Fruit fly (Drosophila melanogaster) whole organism, embryonic: Measurements from ENCODE around the gene Pde11.

Source experiments
- CG10366 ChIP-seq: fragments of 200-800 bp; sonication (Bioruptor generic); IDR thresholded peaks from 2 replicates; pipeline ENCODE4 v1.3.6; 2022; ENCODE audit warnings: missing biosample characterization, missing genetic modification characterization
- CG10431 ChIP-seq: fragments of 200-800 bp; sonication (Bioruptor generic); optimal IDR thresholded peaks from 3 replicates; lab custom pipeline; 2018; ENCODE audit warnings: missing biosample characterization, mild to moderate bottlenecking, missing genetic modification characterization
- CG10462 ChIP-seq: fragments of 200-800 bp; sonication (Bioruptor generic); optimal IDR thresholded peaks from 2 replicates; lab custom pipeline; 2016; ENCODE audit warnings: missing biosample characterization, missing genetic modification characterization
- CG11560 ChIP-seq: fragments of 200-800 bp; sonication (Bioruptor generic); IDR thresholded peaks from 3 replicates; pipeline ENCODE4 v1.3.6; 2022; ENCODE audit warnings: missing biosample characterization, missing genetic modification characterization
- CG12155 ChIP-seq: fragments of 200-800 bp; sonication (Bioruptor generic); optimal IDR thresholded peaks from 3 replicates; lab custom pipeline; 2016; ENCODE audit warnings: missing biosample characterization, missing genetic modification characterization
- CG12659 ChIP-seq: fragments of 200-800 bp; sonication (Bioruptor generic); optimal IDR thresholded peaks from 3 replicates; lab custom pipeline; 2017; ENCODE audit warnings: mild to moderate bottlenecking, missing biosample characterization, missing genetic modification reagents, missing genetic modification characterization
- CG12769 ChIP-seq: fragments of 200-800 bp; sonication (Bioruptor generic); optimal IDR thresholded peaks from 2 replicates; lab custom pipeline; 2019; ENCODE audit warnings: missing biosample characterization, mild to moderate bottlenecking, missing genetic modification characterization, moderate library complexity
- CG31365 ChIP-seq: fragments of 200-800 bp; sonication (Bioruptor generic); optimal IDR thresholded peaks from 2 replicates; lab custom pipeline; 2018; ENCODE audit warnings: missing biosample characterization, mild to moderate bottlenecking, missing genetic modification characterization
- CG34422 ChIP-seq: fragments of 200-800 bp; sonication (Bioruptor generic); IDR thresholded peaks from 3 replicates; pipeline ENCODE4 v1.3.6; 2022; ENCODE audit warnings: missing biosample characterization, missing genetic modification characterization
- CG4404 ChIP-seq: fragments of 200-800 bp; sonication (Bioruptor generic); IDR thresholded peaks from 2 replicates; pipeline ENCODE4 v1.3.6; 2022; ENCODE audit warnings: missing biosample characterization, missing genetic modification characterization
- CG6813 ChIP-seq: fragments of 200-800 bp; sonication (Bioruptor generic); optimal IDR thresholded peaks from 2 replicates; lab custom pipeline; 2017; ENCODE audit warnings: missing biosample characterization, missing genetic modification characterization, mild to moderate bottlenecking, moderate library complexity, missing genetic modification reagents
- CG7357 ChIP-seq: fragments of 200-800 bp; sonication (Bioruptor generic); IDR thresholded peaks from 3 replicates; pipeline ENCODE4 v1.3.6; 2022; ENCODE audit warnings: missing biosample characterization, missing genetic modification characterization
- CG8290 ChIP-seq, 3 experiments: fragments of 200-800 bp; sonication (Bioruptor generic); optimal IDR thresholded peaks; 2 replicates each; lab custom pipeline; 2016 to 2019; ENCODE audit warnings: missing biosample characterization in 3 of 3, missing genetic modification characterization in 3 of 3, mild to moderate bottlenecking in 2 of 3, moderate library complexity in 1 of 3
- D19A ChIP-seq: fragments of 200-800 bp; optimal IDR thresholded peaks from 3 replicates; lab custom pipeline; 2019; ENCODE audit warnings: missing biosample characterization, mild to moderate bottlenecking, missing genetic modification characterization, moderate library complexity
- Gsc ChIP-seq: fragments of 200-800 bp; sonication (Bioruptor generic); IDR thresholded peaks from 2 replicates; pipeline ENCODE4 v1.3.6; 2022; ENCODE audit warnings: missing biosample characterization, missing genetic modification characterization
- Hmr ChIP-seq: fragments of 200-800 bp; sonication (Bioruptor generic); optimal IDR thresholded peaks from 3 replicates; lab custom pipeline; 2017; ENCODE audit warnings: mild to moderate bottlenecking, missing biosample characterization, missing genetic modification reagents, missing genetic modification characterization
- Hr3 ChIP-seq: fragments of 200-800 bp; sonication (Bioruptor generic); optimal IDR thresholded peaks from 3 replicates; lab custom pipeline; 2016; ENCODE audit warnings: missing biosample characterization, missing genetic modification characterization
- Hr51 ChIP-seq, 2 experiments: fragments of 200-800 bp; sonication (Bioruptor generic); optimal IDR thresholded peaks; 2 replicates in 1 of 2; 3 replicates in 1 of 2; lab custom pipeline; 2016 to 2018; ENCODE audit warnings: missing biosample characterization in 2 of 2, missing genetic modification characterization in 2 of 2, mild to moderate bottlenecking in 1 of 2, moderate library complexity in 1 of 2
- Hsf ChIP-seq: fragments of 200-800 bp; sonication (Bioruptor generic); optimal IDR thresholded peaks from 3 replicates; lab custom pipeline; 2016; ENCODE audit warnings: missing biosample characterization, missing genetic modification characterization
- NC2β ChIP-seq: fragments of 200-800 bp; sonication (Bioruptor generic); optimal IDR thresholded peaks from 2 replicates; lab custom pipeline; 2016; ENCODE audit warnings: missing biosample characterization, missing genetic modification characterization
- Nf-YB ChIP-seq: fragments of 200-800 bp; sonication (Bioruptor generic); optimal IDR thresholded peaks from 3 replicates; lab custom pipeline; 2019; ENCODE audit warnings: missing biosample characterization, mild to moderate bottlenecking, missing genetic modification characterization, moderate library complexity
- Optix ChIP-seq: fragments of 200-800 bp; sonication (Bioruptor generic); IDR thresholded peaks from 3 replicates; pipeline ENCODE4 v1.3.6; 2022; ENCODE audit warnings: missing biosample characterization, missing genetic modification characterization
- Rfx ChIP-seq: fragments of 200-800 bp; sonication (Bioruptor generic); IDR thresholded peaks from 2 replicates; pipeline ENCODE4 v1.3.6; 2022; ENCODE audit warnings: missing biosample characterization, missing genetic modification characterization
- Sox102F ChIP-seq: fragments of 200-800 bp; sonication (Bioruptor generic); optimal IDR thresholded peaks from 2 replicates; lab custom pipeline; 2018; ENCODE audit warnings: missing biosample characterization, mild to moderate bottlenecking, missing genetic modification characterization, moderate library complexity
- Ssrp ChIP-seq: fragments of 200-800 bp; sonication (Bioruptor generic); optimal IDR thresholded peaks from 2 replicates; lab custom pipeline; 2018; ENCODE audit warnings: missing biosample characterization, mild to moderate bottlenecking, missing genetic modification characterization, moderate library complexity
- ase ChIP-seq: fragments of 200-800 bp; sonication (Bioruptor generic); IDR thresholded peaks from 3 replicates; pipeline ENCODE4 v1.3.6; 2022; ENCODE audit warnings: missing biosample characterization, missing genetic modification characterization
- crc ChIP-seq: fragments of 200-800 bp; sonication (Bioruptor generic); optimal IDR thresholded peaks from 2 replicates; lab custom pipeline; 2016; ENCODE audit warnings: missing biosample characterization, missing genetic modification characterization
- dati ChIP-seq: fragments of 200-800 bp; sonication (Bioruptor generic); IDR thresholded peaks from 2 replicates; pipeline ENCODE4 v1.3.6; 2022; ENCODE audit warnings: missing biosample characterization, missing genetic modification characterization
- dmrt99B ChIP-seq: fragments of 200-800 bp; sonication (Bioruptor generic); optimal IDR thresholded peaks from 2 replicates; lab custom pipeline; 2018; ENCODE audit warnings: missing biosample characterization, mild to moderate bottlenecking, missing genetic modification characterization, moderate library complexity
- dpn ChIP-seq, 2 experiments: fragments of 200-800 bp; sonication (Bioruptor generic); optimal IDR thresholded peaks; 3 replicates each; lab custom pipeline; 2016; ENCODE audit warnings: missing biosample characterization in 2 of 2, missing genetic modification characterization in 2 of 2
- eve ChIP-seq, 2 experiments: fragments of >200 bp; optimal IDR thresholded peaks; 2 replicates each; lab custom pipeline; 2017; ENCODE audit warnings: missing biosample characterization in 2 of 2, missing genetic modification characterization in 2 of 2
- gem ChIP-seq: fragments of 200-800 bp; sonication (Bioruptor generic); optimal IDR thresholded peaks from 2 replicates; lab custom pipeline; 2019; ENCODE audit warnings: missing biosample characterization, mild to moderate bottlenecking, missing genetic modification characterization, moderate library complexity
- grau ChIP-seq: fragments of 200-800 bp; optimal IDR thresholded peaks from 3 replicates; lab custom pipeline; 2019; ENCODE audit warnings: missing biosample characterization, mild to moderate bottlenecking, missing genetic modification characterization, moderate library complexity
- gro ChIP-seq: fragments of 200-800 bp; sonication (Bioruptor generic); optimal IDR thresholded peaks from 2 replicates; lab custom pipeline; 2016; ENCODE audit warnings: missing biosample characterization, missing genetic modification characterization
- insv ChIP-seq, 2 experiments: fragments of 200-800 bp; sonication (Bioruptor generic); optimal IDR thresholded peaks; 3 replicates each; lab custom pipeline; 2016 to 2018; ENCODE audit warnings: missing biosample characterization in 2 of 2, missing genetic modification characterization in 2 of 2
- inv ChIP-seq: fragments of 200-800 bp; sonication (Bioruptor generic); IDR thresholded peaks from 2 replicates; pipeline ENCODE4 v1.3.6; 2022; ENCODE audit warnings: missing biosample characterization, missing genetic modification characterization; ENCODE audit not compliant: partially characterized antibody
- jumu ChIP-seq: fragments of 200-800 bp; sonication (Bioruptor generic); optimal IDR thresholded peaks from 3 replicates; lab custom pipeline; 2016; ENCODE audit warnings: missing biosample characterization, missing genetic modification characterization
- lov ChIP-seq, 2 experiments: fragments of 200-800 bp in 1 of 2; fragments of >200 bp in 1 of 2; sonication (Bioruptor generic) in 1 of 2; IDR thresholded peaks in 1 of 2; optimal IDR thresholded peaks in 1 of 2; 2 replicates in 1 of 2; 3 replicates in 1 of 2; pipeline versions ENCODE4 v1.3.6 to Lab custom; 2017 to 2022; ENCODE audit warnings: missing biosample characterization in 1 of 2, missing genetic modification characterization in 1 of 2
- nom ChIP-seq: fragments of 200-800 bp; sonication (Bioruptor generic); optimal IDR thresholded peaks from 2 replicates; lab custom pipeline; 2017; ENCODE audit warnings: missing biosample characterization, missing genetic modification characterization, mild to moderate bottlenecking, moderate library complexity, missing genetic modification reagents
- peb ChIP-seq: fragments of 200-800 bp; sonication (Bioruptor generic); IDR thresholded peaks from 2 replicates; pipeline ENCODE4 v1.3.6; 2022; ENCODE audit warnings: missing biosample characterization, missing genetic modification characterization
- run ChIP-seq: fragments of 200-800 bp; sonication (Bioruptor generic); optimal IDR thresholded peaks from 3 replicates; lab custom pipeline; 2018; ENCODE audit warnings: missing biosample characterization, mild to moderate bottlenecking, missing genetic modification characterization
- sens ChIP-seq: fragments of 200-800 bp; sonication (Bioruptor generic); peaks from one replicate; lab custom pipeline; 2016; ENCODE audit warnings: missing biosample characterization, missing genetic modification characterization
- slbo ChIP-seq: fragments of 200-800 bp; sonication (Bioruptor generic); IDR thresholded peaks from 2 replicates; pipeline ENCODE4 v1.3.6; 2022; ENCODE audit warnings: missing biosample characterization, missing genetic modification characterization
- sna ChIP-seq: fragments of 200-800 bp; sonication (Bioruptor generic); IDR thresholded peaks from 2 replicates; pipeline ENCODE4 v1.3.6; 2022; ENCODE audit warnings: missing biosample characterization, missing genetic modification characterization; ENCODE audit not compliant: partially characterized antibody
- so ChIP-seq: fragments of 200-800 bp; sonication (Bioruptor generic); IDR thresholded peaks from 3 replicates; pipeline ENCODE4 v1.3.6; 2022; ENCODE audit warnings: missing biosample characterization, missing genetic modification characterization
- stwl ChIP-seq: fragments of 200-800 bp; sonication (Bioruptor generic); optimal IDR thresholded peaks from 3 replicates; lab custom pipeline; 2018; ENCODE audit warnings: missing biosample characterization, mild to moderate bottlenecking, missing genetic modification characterization, moderate library complexity
- tgo ChIP-seq: fragments of 200-800 bp; sonication (Bioruptor generic); IDR thresholded peaks from 3 replicates; pipeline ENCODE4 v1.3.6; 2022; ENCODE audit warnings: missing biosample characterization, missing genetic modification characterization
- usp ChIP-seq: fragments of >200 bp; optimal IDR thresholded peaks from 2 replicates; lab custom pipeline; 2017; ENCODE audit warnings: missing biosample characterization, missing genetic modification characterization
- wor ChIP-seq: fragments of 200-800 bp; sonication (Bioruptor generic); IDR thresholded peaks from 2 replicates; pipeline ENCODE4 v1.3.6; 2022; ENCODE audit warnings: missing biosample characterization, missing genetic modification characterization

The Pde11 gene

DNA sequence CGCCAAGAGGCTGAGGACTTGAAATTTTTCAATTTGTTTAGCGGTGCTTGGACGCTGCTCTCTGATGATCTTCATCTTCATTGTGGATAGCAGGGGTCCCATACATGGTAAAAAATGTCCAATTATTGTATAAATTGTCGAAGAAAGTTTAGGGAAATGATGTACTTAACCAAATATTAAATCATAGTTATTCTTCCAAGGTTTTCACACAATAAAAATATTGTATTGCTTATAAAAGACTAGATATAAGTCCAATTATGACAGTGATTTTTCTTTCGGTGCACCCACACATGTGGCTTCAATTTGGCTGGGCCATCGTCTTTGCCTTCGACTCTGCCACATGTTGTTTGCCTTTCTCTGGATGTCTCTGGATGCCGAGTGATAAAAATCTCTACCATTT, 85.3 kb downstream of the Pde11 start (continued):
- TF ChIP-seq crc (GFP tag; lab: Kevin White, UChicago) (peak; percentile 1), D19A (tag; lab: Kevin White, UChicago) (peak; percentile 50), insv (GFP tag; optimal IDR thresholded peaks at IDR 0.05; lab: Kevin White, UChicago) (no peak), ase (GFP tag; lab: Robert Waterston, UW) (peak; percentile 51; the same call in 1 of the 3 replicates), slbo (GFP tag; lab: Robert Waterston, UW) (peak; percentile 45), nom (GFP tag; lab: Kevin White, UChicago) (peak; percentile 23), dmrt99B (tag; lab: Kevin White, UChicago) (peak; percentile 64), Hmr (peak; percentile 15), Rfx (GFP tag; lab: Robert Waterston, UW) (no peak), usp (GFP tag; lab: Kevin White, UChicago) (no peak), CG10431 (no peak), stwl (peak; percentile 4), CG12769 (tag; lab: Kevin White, UChicago) (peak; percentile 38), CG12659 (peak; percentile 23), Optix (GFP tag; lab: Robert Waterston, UW) (0 out of 3 replicates have a peak, but pooled peaks have one; percentile 30), gro (no peak), Hr3 (GFP tag; lab: Kevin White, UChicago) (peak; percentile 49), CG34422 (peak; percentile 60; the same call in 2 of the 3 replicates), CG31365 (no peak), sna (GFP tag; lab: Robert Waterston, UW) (no peak), CG10462 (peak; percentile 42), CG6813 (GFP tag; lab: Kevin White, UChicago) (no peak), Hsf (GFP tag; lab: Kevin White, UChicago) (peak; percentile 60), Gsc (no peak), dpn (GFP tag; optimal IDR thresholded peaks at IDR 0.05; lab: Kevin White, UChicago) (peak; percentile 26 to 48), Sox102F (GFP tag; lab: Kevin White, UChicago) (peak; percentile 73), CG11560 (tag; lab: Robert Waterston, UW) (no peak), CG4404 (GFP tag; lab: Robert Waterston, UW) (peak; percentile 67), sens (peak; percentile 91), peb (GFP tag; lab: Robert Waterston, UW) (peak; percentile 49), tgo (peak; percentile 51; the same call in 2 of the 3 replicates), so (GFP tag; lab: Robert Waterston, UW) (0 out of 3 replicates have a peak, but pooled peaks have one; percentile 22), Nf-YB (peak; percentile 18), Hr51 (GFP tag; optimal IDR thresholded peaks at IDR 0.05; lab: Kevin White, UChicago) (peak in 1 of 2 experiments; percentile 69), CG7357 (0 out of 3 replicates have a peak, but pooled peaks have one; percentile 27), gem (tag; lab: Kevin White, UChicago) (peak; percentile 78), Ssrp (tag; lab: Kevin White, UChicago) (peak; percentile 55), lov (optimal IDR thresholded peaks at IDR 0.05; lab: Kevin White, UChicago) (no peak), lov (GFP tag; IDR thresholded peaks at IDR 0.05; lab: Robert Waterston, UW) (0 out of 3 replicates have a peak, but pooled peaks have one; percentile 55), CG8290 (GFP tag; optimal IDR thresholded peaks at IDR 0.05; lab: Kevin White, UChicago) (no peak), CG8290 (tag; optimal IDR thresholded peaks at IDR 0.05; lab: Kevin White, UChicago) (peak in 1 of 2 experiments; percentile 39), grau (peak; percentile 58), CG10366 (GFP tag; lab: Robert Waterston, UW) (peak; percentile 53; the same call in 1 of the 2 replicates), jumu (peak; percentile 19), CG12155 (GFP tag; lab: Kevin White, UChicago) (peak; percentile 22), eve (GFP tag; optimal IDR thresholded peaks at IDR 0.05; lab: Kevin White, UChicago) (peak in 1 of 2 experiments; percentile 68), inv (GFP tag; lab: Robert Waterston, UW) (no peak), wor (GFP tag; lab: Robert Waterston, UW) (no peak), NC2β (GFP tag; lab: Kevin White, UChicago) (peak; percentile 23), run (tag; lab: Kevin White, UChicago) (peak; percentile 3), dati (0 out of 2 replicates have a peak, but pooled peaks have one; percentile 24)
